Worm (Caenorhabditis elegans): ENCODE measurements around the gene lap-2.
A peak's percentile ranks its signal among the peaks of the same experiment; 100 is the strongest.

Gene lap-2

DNA sequence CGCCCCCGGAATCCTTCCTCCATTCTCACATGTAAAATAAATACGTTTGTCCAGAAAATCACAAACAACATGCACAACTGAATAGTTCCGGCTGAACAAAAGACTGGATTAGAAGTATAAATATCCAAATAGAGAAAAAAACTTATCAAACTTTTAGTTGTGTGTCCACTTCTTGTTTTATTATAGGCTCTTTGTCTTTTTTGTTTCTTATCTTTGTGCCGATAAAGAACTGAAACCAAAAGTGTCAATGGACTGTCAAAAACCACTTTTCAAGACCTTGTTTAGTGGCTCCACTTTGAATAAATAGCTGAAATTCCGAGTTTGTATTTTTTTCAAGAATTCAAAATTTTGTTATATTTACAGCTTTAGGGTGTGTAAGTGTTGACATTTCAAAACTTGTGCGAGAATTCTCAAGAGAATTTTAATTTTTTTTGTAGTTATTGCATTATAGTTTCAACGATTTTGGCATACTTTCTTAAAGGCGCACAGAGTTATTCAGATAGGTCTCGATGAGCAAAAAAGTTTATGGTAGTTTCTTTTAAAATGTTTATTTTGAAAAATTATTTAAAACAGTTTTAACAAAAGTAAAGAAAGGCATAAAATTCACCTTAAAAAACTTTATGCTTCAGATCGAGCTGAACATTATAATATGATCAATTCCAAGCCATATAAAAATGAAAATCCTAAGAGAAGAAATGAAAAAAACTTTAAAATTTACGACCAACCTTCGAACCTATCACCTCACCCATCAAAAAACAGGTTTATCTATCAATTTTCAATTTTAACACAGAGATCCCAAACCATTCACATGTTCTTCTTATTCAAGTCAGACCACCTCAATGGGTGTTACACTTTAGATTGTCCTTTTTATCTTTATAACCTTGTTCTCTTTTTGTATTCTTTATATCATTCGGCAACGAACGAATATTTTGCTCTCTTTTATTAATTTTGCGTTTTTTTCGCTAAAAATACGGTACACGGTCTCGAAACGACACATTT is 2.9 kb downstream of the lap-2 start:
- peak; percentile 50 for TF ChIP-seq nhr-28 (tag; optimal IDR thresholded peaks at IDR 0.05)
- TF ChIP-seq nhr-48 (tag; optimal IDR thresholded peaks at IDR 0.05) = peak; percentile 25
- peak; percentile 72 for TF ChIP-seq aha-1 (tag)
- no peak for TF ChIP-seq ces-1 (GFP tag; optimal IDR thresholded peaks at IDR 0.05)
- peak; percentile 63 for TF ChIP-seq hlh-11 (tag; optimal IDR thresholded peaks at IDR 0.05)
- no peak for TF ChIP-seq ztf-7 (tag; optimal IDR thresholded peaks at IDR 0.05)
- 0 out of 2 replicates have a peak, but pooled peaks have one; percentile 8 for TF ChIP-seq ctbp-1 (GFP tag; IDR thresholded peaks at IDR 0.05)
- peak; percentile 59 for TF ChIP-seq pqm-1 (tag; optimal IDR thresholded peaks at IDR 0.05)
- 0 out of 2 replicates have a peak, but pooled peaks have one; percentile 15 for TF ChIP-seq php-3 (GFP tag; IDR thresholded peaks at IDR 0.05)
- TF ChIP-seq daf-12 (tag; optimal IDR thresholded peaks at IDR 0.05) = no peak
- no peak for TF ChIP-seq mxl-2 (GFP tag; conservative IDR thresholded peaks at IDR 0.05)
- TF ChIP-seq set-16 (GFP tag; IDR thresholded peaks at IDR 0.05) = no peak
- TF ChIP-seq nhr-77 (tag; optimal IDR thresholded peaks at IDR 0.05) = peak; percentile 11
- peak in 1 of 2 experiments; percentile 20 for TF ChIP-seq lsy-2 (tag; optimal IDR thresholded peaks at IDR 0.05)
- TF ChIP-seq egl-27 (tag; optimal IDR thresholded peaks at IDR 0.05) = no peak
- TF ChIP-seq fkh-10 (GFP tag; optimal IDR thresholded peaks at IDR 0.05) = no peak
- 0 out of 2 replicates have a peak, but pooled peaks have one; percentile 7 for TF ChIP-seq T26A8.4 (GFP tag; IDR thresholded peaks at IDR 0.05)
- peak; percentile 50 for TF ChIP-seq mep-1 (tag; optimal IDR thresholded peaks at IDR 0.05)
- peak; percentile 45; the same call in 1 of the 2 replicates for TF ChIP-seq tra-1 (GFP tag; IDR thresholded peaks at IDR 0.05)
- TF ChIP-seq unc-62 (GFP tag; optimal IDR thresholded peaks at IDR 0.05 in 1 of 2) = peak in 1 of 2 experiments; percentile 62
- TF ChIP-seq unc-62 (tag; optimal IDR thresholded peaks at IDR 0.05) = no peak
- TF ChIP-seq lin-38 (GFP tag; IDR thresholded peaks at IDR 0.05) = peak; percentile 6; the same call in 1 of the 2 replicates
- TF ChIP-seq daf-16 (GFP tag; optimal IDR thresholded peaks at IDR 0.05) = peak in 1 of 2 experiments; percentile 35
- TF ChIP-seq daf-16 (tag; optimal IDR thresholded peaks at IDR 0.05) = peak; percentile 64
- TF ChIP-seq dmd-6 (GFP tag; IDR thresholded peaks at IDR 0.05) = peak; percentile 83
- TF ChIP-seq mes-2 (tag; optimal IDR thresholded peaks at IDR 0.05; ENCODE audit: poor library complexity, severe bottlenecking) = peak; percentile 16
- TF ChIP-seq dmd-9 (GFP tag; IDR thresholded peaks at IDR 0.05) = peak; percentile 34; the same call in 1 of the 2 replicates
- peak; percentile 62 for TF ChIP-seq dve-1 (tag; optimal IDR thresholded peaks at IDR 0.05; ENCODE audit: insufficient read depth)
- TF ChIP-seq mdl-1 (tag; optimal IDR thresholded peaks at IDR 0.05) = no peak
- TF ChIP-seq hlh-30 (tag; optimal IDR thresholded peaks at IDR 0.05; ENCODE audit: insufficient read depth) = peak; percentile 6
- TF ChIP-seq F44E2.7 (GFP tag; IDR thresholded peaks at IDR 0.05) = no peak
- no peak for TF ChIP-seq dpl-1 (GFP tag; optimal IDR thresholded peaks at IDR 0.05)

DNA sequence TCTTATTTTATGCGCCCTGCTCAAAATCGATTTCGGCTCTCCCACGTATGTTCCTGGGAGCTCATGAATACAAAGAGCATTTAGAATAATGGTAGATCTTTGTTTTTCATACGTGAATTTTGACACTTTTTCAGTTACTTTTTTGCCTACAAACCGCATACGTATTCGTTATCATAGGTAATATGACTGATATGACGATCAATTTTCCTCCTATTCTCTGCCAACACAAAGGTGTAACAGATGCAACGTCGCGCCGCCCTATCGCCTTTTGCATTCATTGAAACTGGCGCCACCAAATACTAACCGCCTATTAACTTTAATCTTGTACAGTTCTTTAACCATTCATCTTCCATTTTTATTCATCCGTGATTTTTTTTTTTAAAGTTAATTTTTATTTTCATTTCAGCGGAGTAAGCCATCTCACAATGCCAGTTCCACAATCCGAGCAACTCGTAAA is 4.1 kb downstream of the lap-2 start, which contains the start of gene W07G4.5:
TSS of gene W07G4.5 (plus strand) at position 407 of the 457 bp plus-strand sequence.
- TF ChIP-seq pqm-1 (tag; optimal IDR thresholded peaks at IDR 0.05) (peak; percentile 70), hlh-11 (tag; optimal IDR thresholded peaks at IDR 0.05) (peak; percentile 66), mxl-3 (GFP tag; optimal IDR thresholded peaks at IDR 0.05) (peak; percentile 28), unc-62 (GFP tag; optimal IDR thresholded peaks at IDR 0.05 in 1 of 2) (peak in 1 of 2 experiments; percentile 23), unc-62 (tag; optimal IDR thresholded peaks at IDR 0.05) (no peak), set-16 (GFP tag; IDR thresholded peaks at IDR 0.05) (no peak), dve-1 (tag; optimal IDR thresholded peaks at IDR 0.05; ENCODE audit: insufficient read depth) (peak; percentile 42), mep-1 (tag; optimal IDR thresholded peaks at IDR 0.05) (peak; percentile 42), aha-1 (tag) (peak; percentile 93), F37D6.2 (tag; optimal IDR thresholded peaks at IDR 0.05) (no peak), daf-16 (GFP tag; optimal IDR thresholded peaks at IDR 0.05) (peak in 1 of 2 experiments; percentile 24), daf-16 (tag; optimal IDR thresholded peaks at IDR 0.05) (no peak), Y48G9A.11 (GFP tag; IDR thresholded peaks at IDR 0.05) (no peak), unc-130 (GFP tag; optimal IDR thresholded peaks at IDR 0.05) (no peak), mdl-1 (tag; optimal IDR thresholded peaks at IDR 0.05) (peak in 1 of 2 experiments; percentile 29), daf-12 (tag; optimal IDR thresholded peaks at IDR 0.05) (no peak), mes-2 (tag; optimal IDR thresholded peaks at IDR 0.05; ENCODE audit: poor library complexity, severe bottlenecking) (peak; percentile 29), jun-1 (tag; optimal IDR thresholded peaks at IDR 0.05) (no peak), nhr-111 (GFP tag; optimal IDR thresholded peaks at IDR 0.05) (no peak), ZK337.2 (GFP tag; IDR thresholded peaks at IDR 0.05) (no peak), mdt-29 (GFP tag; IDR thresholded peaks at IDR 0.05) (no peak), dmd-6 (GFP tag; IDR thresholded peaks at IDR 0.05) (peak; percentile 65), hif-1 (tag; optimal IDR thresholded peaks at IDR 0.05) (peak; percentile 37 to 87), pha-4 (GFP tag; IDR thresholded peaks at IDR 0.05) (no peak), pha-4 (tag; optimal IDR thresholded peaks at IDR 0.05) (no peak), nhr-28 (tag; optimal IDR thresholded peaks at IDR 0.05) (peak; percentile 83)
